Fruit fly (Drosophila melanogaster) Kc167 (cell line): ENCODE measurements around the gene Trm7-32.

Experiments used
- Myc ChIP-seq: fragments of >200 bp; optimal IDR thresholded peaks from 2 replicates; lab custom pipeline; 2017; ENCODE audit warnings: missing external identifiers
- psq ChIP-seq: fragments of >200 bp; optimal IDR thresholded peaks from 2 replicates; lab custom pipeline; 2017; ENCODE audit warnings: missing external identifiers

DNA sequence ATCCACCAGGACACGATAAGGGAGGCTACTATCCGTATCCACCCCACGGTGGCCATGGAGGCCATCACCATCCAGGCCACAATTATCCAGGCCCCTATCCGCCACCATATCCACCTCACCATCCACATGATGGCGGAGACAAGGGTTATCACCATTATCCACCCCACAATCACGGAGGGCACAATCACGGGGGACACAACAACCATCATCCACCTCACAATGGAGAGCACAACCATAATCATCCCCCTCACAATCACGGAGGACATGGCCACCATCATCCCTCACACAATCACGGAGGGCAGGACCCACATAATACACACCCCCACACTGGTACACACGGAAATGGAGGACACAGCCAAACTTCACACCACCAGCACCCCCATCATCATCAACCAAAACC is 10.7 kb upstream of the Trm7-32 start:
- TF ChIP-seq Myc (lab: Kevin White, UChicago) (no peak), psq (lab: Kevin White, UChicago) (no peak)
